Fruit fly (Drosophila melanogaster) ovary, adult (tissue): ENCODE data around the gene Sema5c.

Source experiments
- CG17801 ChIP-seq: fragments of 200-800 bp; optimal IDR thresholded peaks from 2 replicates; lab custom pipeline; 2019; ENCODE audit warnings: missing biosample characterization, mild to moderate bottlenecking, missing genetic modification characterization, moderate library complexity; ENCODE audit not compliant: partially characterized antibody

Sema5c gene

dm6 chr3L:12066699-12067287 lies 14.8 kb downstream of the Sema5c start:
- TF ChIP-seq CG17801, result no peak

- no peak for TF ChIP-seq CG17801
Observed at dm6 chr3L:12064759-12065158, 16.9 kb downstream of the Sema5c start, which contains the start of gene rols. Gene rols, minus strand, starts transcription at chr3L:12064859.

dm6 chr3L:12063442-12064080 lies 18.1 kb downstream of the Sema5c start:
- no peak for TF ChIP-seq CG17801

- TF ChIP-seq CG17801, result no peak
Observed at dm6 chr3L:12062788-12063218, 18.8 kb downstream of the Sema5c start.

dm6 chr3L:12062219-12062618 lies 19.4 kb downstream of the Sema5c start:
- TF ChIP-seq CG17801, result no peak

- no peak for TF ChIP-seq CG17801
Observed at dm6 chr3L:12060101-12060500, 21.5 kb downstream of the Sema5c start.

dm6 chr3L:12058293-12058842 lies 23.3 kb downstream of the Sema5c start:
- no peak for TF ChIP-seq CG17801

dm6 chr3L:12057585-12057984 lies 24.0 kb downstream of the Sema5c start:
- no peak for TF ChIP-seq CG17801

dm6 chr3L:12056286-12057178 lies 25.1 kb downstream of the Sema5c start:
- peak; percentile 17 for TF ChIP-seq CG17801

dm6 chr3L:12053695-12054094 lies 27.9 kb downstream of the Sema5c start:
- no peak for TF ChIP-seq CG17801

- TF ChIP-seq CG17801, result no peak
Observed at dm6 chr3L:12050629-12051028, 31.0 kb downstream of the Sema5c start.

- no peak for TF ChIP-seq CG17801
Observed at dm6 chr3L:12049597-12050311, 31.9 kb downstream of the Sema5c start.

dm6 chr3L:12045443-12045842 lies 36.2 kb downstream of the Sema5c start:
- no peak for TF ChIP-seq CG17801

- TF ChIP-seq CG17801, result no peak
Observed at dm6 chr3L:12044279-12044678, 37.4 kb downstream of the Sema5c start, which contains the start of gene CG43638. Gene CG43638, plus strand, starts transcription at chr3L:12044579.

- no peak for TF ChIP-seq CG17801
Observed at dm6 chr3L:12042087-12042486, 39.5 kb downstream of the Sema5c start, which contains the start of gene CG6793. Gene CG6793, plus strand, starts transcription at chr3L:12042387.

dm6 chr3L:12040313-12040924 lies 41.2 kb downstream of the Sema5c start:
- no peak for TF ChIP-seq CG17801
